Worm (Caenorhabditis elegans) whole organism, young adult: ENCODE measurements around the gene F40F8.3.
A peak's percentile ranks its signal among the peaks of the same experiment; 100 is the strongest.

ENCODE experiments used
- B0035.1 ChIP-seq: sonication (generic microtip); optimal IDR thresholded peaks from 2 replicates; lab custom pipeline; 2016; ENCODE audit warnings: missing genetic modification characterization, mild to moderate bottlenecking, missing compliant biosample characterization, missing genotype, missing genetic modification reagents
- C06A6.2 ChIP-seq: fragments of 200-800 bp; sonication (Bioruptor generic); conservative IDR thresholded peaks from 2 replicates; pipeline ENCODE4 v1.3.6; 2022; ENCODE audit warnings: missing genetic modification characterization, missing compliant biosample characterization
- F33H1.4 ChIP-seq: fragments of 200-800 bp; sonication (Bioruptor generic); IDR thresholded peaks from 2 replicates; pipeline ENCODE4 v1.3.6; 2022; ENCODE audit warnings: missing genetic modification reagents, missing genetic modification characterization, missing compliant biosample characterization
- F37B4.10 ChIP-seq: fragments of 200-800 bp; sonication (Bioruptor generic); IDR thresholded peaks from 2 replicates; pipeline ENCODE4 v1.3.6; 2022; ENCODE audit warnings: missing genetic modification characterization, missing compliant biosample characterization
- F49E8.2 ChIP-seq: sonication (generic microtip); optimal IDR thresholded peaks from 3 replicates; lab custom pipeline; 2017; ENCODE audit warnings: missing genetic modification characterization, mild to moderate bottlenecking, missing compliant biosample characterization, antibody characterized with exemption, moderate library complexity; ENCODE audit not compliant: insufficient read depth
- K11D2.4 ChIP-seq: fragments of 200-800 bp; sonication (Bioruptor generic); IDR thresholded peaks from 2 replicates; pipeline ENCODE4 v1.3.6; 2022; ENCODE audit warnings: missing genetic modification reagents, missing genetic modification characterization, missing compliant biosample characterization
- T26A5.8 ChIP-seq: sonication (generic microtip); optimal IDR thresholded peaks from 2 replicates; lab custom pipeline; 2016; ENCODE audit warnings: missing genetic modification characterization, missing compliant biosample characterization
- Y95B8A.8 ChIP-seq: fragments of 200-800 bp; sonication (Bioruptor generic); IDR thresholded peaks from 2 replicates; pipeline ENCODE4 v1.3.6; 2022; ENCODE audit warnings: missing genetic modification reagents, missing genetic modification characterization, missing compliant biosample characterization
- ZK185.1 ChIP-seq: sonication (generic microtip); optimal IDR thresholded peaks from 2 replicates; lab custom pipeline; 2016; ENCODE audit warnings: mild to moderate bottlenecking, missing genetic modification characterization, missing compliant biosample characterization; ENCODE audit not compliant: poor library complexity, severe bottlenecking
- ama-1 ChIP-seq, 3 experiments: fragments of 150-350 bp in 1 of 3; sonication (generic microtip) in 2 of 3; optimal IDR thresholded peaks; 2 replicates each; lab custom pipeline; 2014 to 2018; ENCODE audit warnings: missing biosample characterization in 2 of 3, missing genetic modification characterization in 2 of 3, missing genetic modification reagents in 2 of 3
- aptf-3 ChIP-seq: fragments of 200-800 bp; sonication (Bioruptor generic); IDR thresholded peaks from 2 replicates; pipeline ENCODE4 v1.3.6; 2022; ENCODE audit warnings: missing genetic modification characterization, missing compliant biosample characterization
- attf-5 ChIP-seq: fragments of 200-800 bp; sonication (Bioruptor generic); optimal IDR thresholded peaks from 2 replicates; lab custom pipeline; 2018; ENCODE audit warnings: mild to moderate bottlenecking, missing genetic modification characterization, missing compliant biosample characterization
- bed-2 ChIP-seq: fragments of 200-800 bp; sonication (Bioruptor generic); IDR thresholded peaks from 2 replicates; pipeline ENCODE4 v1.3.6; 2022; ENCODE audit warnings: missing genetic modification reagents, missing genetic modification characterization, missing compliant biosample characterization
- cebp-1 ChIP-seq, 2 experiments: fragments of 200-800 bp in 1 of 2; sonication (Bioruptor generic) in 1 of 2; sonication (generic microtip) in 1 of 2; IDR thresholded peaks in 1 of 2; optimal IDR thresholded peaks in 1 of 2; 2 replicates each; pipeline versions ENCODE4 v1.3.6 to Lab custom; 2017 to 2022; ENCODE audit warnings: missing compliant biosample characterization in 2 of 2, missing genetic modification characterization in 2 of 2, mild to moderate bottlenecking in 1 of 2, missing genetic modification reagents in 1 of 2, moderate library complexity in 1 of 2
- ceh-79 ChIP-seq: sonication (generic microtip); optimal IDR thresholded peaks from 2 replicates; lab custom pipeline; 2017; ENCODE audit warnings: mild to moderate bottlenecking, missing genetic modification characterization, missing compliant biosample characterization
- ceh-91 ChIP-seq: fragments of 200-800 bp; sonication (Bioruptor generic); IDR thresholded peaks from 2 replicates; pipeline ENCODE4 v1.3.6; 2022; ENCODE audit warnings: missing genetic modification reagents, missing genetic modification characterization, missing compliant biosample characterization
- dpl-1 ChIP-seq: fragments of 150-350 bp; optimal IDR thresholded peaks from 2 replicates; lab custom pipeline; 2014; ENCODE audit warnings: missing biosample characterization, missing genetic modification reagents, missing genetic modification characterization
- egrh-3 ChIP-seq: fragments of 200-800 bp; sonication (Bioruptor generic); IDR thresholded peaks from 2 replicates; pipeline ENCODE4 v1.3.6; 2022; ENCODE audit warnings: missing genetic modification reagents, missing genetic modification characterization, missing compliant biosample characterization
- ekl-4 ChIP-seq: fragments of 200-800 bp; sonication (Bioruptor generic); IDR thresholded peaks from 2 replicates; pipeline ENCODE4 v1.3.6; 2022; ENCODE audit warnings: missing genetic modification reagents, missing genetic modification characterization, missing compliant biosample characterization
- him-1 ChIP-seq: sonication (generic microtip); optimal IDR thresholded peaks from 2 replicates; lab custom pipeline; 2016; ENCODE audit warnings: missing genotype, missing genetic modification reagents, missing genetic modification characterization, missing compliant biosample characterization
- hmg-1.2 ChIP-seq: fragments of 200-800 bp; sonication (Bioruptor generic); IDR thresholded peaks from 2 replicates; pipeline ENCODE4 v1.3.6; 2022; ENCODE audit warnings: missing genetic modification reagents, missing genetic modification characterization, missing compliant biosample characterization
- hmg-20 ChIP-seq: fragments of 200-800 bp; sonication (Bioruptor generic); IDR thresholded peaks from 2 replicates; pipeline ENCODE4 v1.3.6; 2022; ENCODE audit warnings: missing genetic modification reagents, missing genetic modification characterization, missing compliant biosample characterization
- lag-1 ChIP-seq: fragments of 200-800 bp; sonication (Bioruptor generic); IDR thresholded peaks from 2 replicates; pipeline ENCODE4 v1.3.6; 2022; ENCODE audit warnings: missing genetic modification reagents, missing genetic modification characterization, missing compliant biosample characterization
- let-526 ChIP-seq: fragments of 200-800 bp; sonication (Bioruptor generic); IDR thresholded peaks from 2 replicates; pipeline ENCODE4 v1.3.6; 2022; ENCODE audit warnings: missing genetic modification reagents, missing genetic modification characterization, missing compliant biosample characterization
- let-607 ChIP-seq, 2 experiments: fragments of 200-800 bp in 1 of 2; sonication (Bioruptor generic) in 1 of 2; sonication (generic microtip) in 1 of 2; optimal IDR thresholded peaks; 2 replicates each; lab custom pipeline; 2016 to 2018; ENCODE audit warnings: mild to moderate bottlenecking in 2 of 2, missing compliant biosample characterization in 2 of 2, missing genetic modification characterization in 2 of 2, moderate library complexity in 2 of 2, missing genotype in 1 of 2
- lin-26 ChIP-seq: fragments of 200-800 bp; sonication (Bioruptor generic); IDR thresholded peaks from 2 replicates; pipeline ENCODE4 v1.3.6; 2022; ENCODE audit warnings: missing genetic modification reagents, missing genetic modification characterization, missing compliant biosample characterization
- lin-54 ChIP-seq: fragments of 200-800 bp; sonication (Bioruptor generic); optimal IDR thresholded peaks from 2 replicates; lab custom pipeline; 2018; ENCODE audit warnings: mild to moderate bottlenecking, missing genetic modification characterization, missing compliant biosample characterization
- lir-1 ChIP-seq: fragments of 200-800 bp; sonication (Bioruptor generic); conservative IDR thresholded peaks from 2 replicates; pipeline ENCODE4 v1.3.6; 2022; ENCODE audit warnings: missing genetic modification reagents, missing genetic modification characterization, missing compliant biosample characterization
- lsy-27 ChIP-seq: sonication (generic microtip); optimal IDR thresholded peaks from 2 replicates; lab custom pipeline; 2017; ENCODE audit warnings: missing genetic modification characterization, mild to moderate bottlenecking, missing compliant biosample characterization, antibody characterized with exemption, missing genotype, borderline replicate concordance; ENCODE audit not compliant: insufficient read depth
- madf-3 ChIP-seq: fragments of 200-800 bp; sonication (Bioruptor generic); IDR thresholded peaks from 2 replicates; pipeline ENCODE4 v1.3.6; 2022; ENCODE audit warnings: missing genetic modification reagents, missing genetic modification characterization, missing compliant biosample characterization
- mel-28 ChIP-seq: sonication (generic microtip); optimal IDR thresholded peaks from 2 replicates; lab custom pipeline; 2016; ENCODE audit warnings: borderline replicate concordance, mild to moderate bottlenecking, missing genetic modification characterization, missing compliant biosample characterization
- mes-4 ChIP-seq: sonication (generic microtip); optimal IDR thresholded peaks from 2 replicates; lab custom pipeline; 2016; ENCODE audit warnings: missing genotype, missing genetic modification characterization, missing compliant biosample characterization
- nhr-120 ChIP-seq: fragments of 200-800 bp; sonication (Bioruptor generic); IDR thresholded peaks from 2 replicates; pipeline ENCODE4 v1.3.6; 2022; ENCODE audit warnings: missing genetic modification characterization, missing compliant biosample characterization
- nhr-90 ChIP-seq: sonication (generic microtip); optimal IDR thresholded peaks from 2 replicates; lab custom pipeline; 2016; ENCODE audit warnings: missing genotype, mild to moderate bottlenecking, missing genetic modification characterization, missing compliant biosample characterization
- rcor-1 ChIP-seq: fragments of 200-800 bp; sonication (Bioruptor generic); IDR thresholded peaks from 2 replicates; pipeline ENCODE4 v1.3.6; 2022; ENCODE audit warnings: missing genetic modification reagents, missing genetic modification characterization, missing compliant biosample characterization
- sdz-38 ChIP-seq: sonication (generic microtip); optimal IDR thresholded peaks from 2 replicates; lab custom pipeline; 2016; ENCODE audit warnings: missing genotype, missing genetic modification characterization, missing compliant biosample characterization
- somi-1 ChIP-seq: fragments of 200-800 bp; sonication (Bioruptor generic); optimal IDR thresholded peaks from 2 replicates; lab custom pipeline; 2018; ENCODE audit warnings: mild to moderate bottlenecking, missing genetic modification characterization, missing compliant biosample characterization
- tbp1 ChIP-seq: fragments of 200-800 bp; sonication (Bioruptor generic); optimal IDR thresholded peaks from 2 replicates; lab custom pipeline; 2018; ENCODE audit warnings: mild to moderate bottlenecking, missing genetic modification characterization, missing compliant biosample characterization
- tbx-9 ChIP-seq: sonication (generic microtip); optimal IDR thresholded peaks from 2 replicates; lab custom pipeline; 2016; ENCODE audit warnings: borderline replicate concordance, missing genetic modification characterization, inconsistent platforms, missing compliant biosample characterization
- unc-62 ChIP-seq: fragments of 150-350 bp; optimal IDR thresholded peaks from 2 replicates; lab custom pipeline; 2014; ENCODE audit warnings: missing biosample characterization, missing genetic modification reagents, missing genetic modification characterization

F40F8.3 gene

ce11 chrII:11097154-11097887 is 31.8 kb upstream of the F40F8.3 start, which contains the start of the genes rpl-36.A and nuo-1 (continued):
- TF ChIP-seq dpl-1 (GFP tag; lab: Kevin White, UChicago): peak; percentile 22
- TF ChIP-seq lsy-27 (tag; lab: Kevin White, UChicago): no peak
- TF ChIP-seq hmg-20 (GFP tag; lab: Robert Waterston, UW): no peak
- 0 out of 2 replicates have a peak, but pooled peaks have one; percentile 19 for TF ChIP-seq rcor-1 (GFP tag; lab: Robert Waterston, UW)
- no peak for TF ChIP-seq egrh-3 (GFP tag; lab: Robert Waterston, UW)
- no peak for TF ChIP-seq mel-28 (tag; lab: Kevin White, UChicago)
- peak; percentile 47 for TF ChIP-seq tbp1 (GFP tag; lab: Kevin White, UChicago)
- peak; percentile 30 for TF ChIP-seq him-1
- TF ChIP-seq K11D2.4 (GFP tag; lab: Robert Waterston, UW): 0 out of 2 replicates have a peak, but pooled peaks have one; percentile 9
- TF ChIP-seq let-526 (GFP tag; lab: Robert Waterston, UW): no peak
- TF ChIP-seq ekl-4 (GFP tag; lab: Robert Waterston, UW): 0 out of 2 replicates have a peak, but pooled peaks have one; percentile 10
- no peak for TF ChIP-seq lag-1 (GFP tag; lab: Robert Waterston, UW)
- no peak for TF ChIP-seq Y95B8A.8
- no peak for TF ChIP-seq ceh-79 (tag; lab: Kevin White, UChicago)
- no peak for TF ChIP-seq let-607 (tag; optimal IDR thresholded peaks at IDR 0.05; lab: Kevin White, UChicago)
- no peak for TF ChIP-seq ama-1 (optimal IDR thresholded peaks at IDR 0.05; lab: Kevin White, UChicago)
- TF ChIP-seq ama-1 (GFP tag; optimal IDR thresholded peaks at IDR 0.05; lab: Kevin White, UChicago): no peak
- no peak for TF ChIP-seq cebp-1 (GFP tag; IDR thresholded peaks at IDR 0.05; lab: Robert Waterston, UW)
- TF ChIP-seq cebp-1 (tag; optimal IDR thresholded peaks at IDR 0.05; lab: Kevin White, UChicago): peak; percentile 49
- TF ChIP-seq lin-26 (GFP tag; lab: Robert Waterston, UW): no peak
- no peak for TF ChIP-seq somi-1
- no peak for TF ChIP-seq nhr-90 (tag; lab: Kevin White, UChicago)
- no peak for TF ChIP-seq tbx-9 (tag; lab: Kevin White, UChicago)
- no peak for TF ChIP-seq T26A5.8
- TF ChIP-seq sdz-38: no peak
- TF ChIP-seq hmg-1.2: peak; percentile 42; the same call in 1 of the 2 replicates
- no peak for TF ChIP-seq C06A6.2 (GFP tag; lab: Robert Waterston, UW)
- TF ChIP-seq madf-3: no peak
- no peak for TF ChIP-seq mes-4 (tag; lab: Kevin White, UChicago)
- no peak for TF ChIP-seq nhr-120 (GFP tag; lab: Robert Waterston, UW)
- peak; percentile 47 for TF ChIP-seq F49E8.2
- TF ChIP-seq ceh-91 (GFP tag; lab: Robert Waterston, UW): peak; percentile 65
- peak; percentile 89 for TF ChIP-seq attf-5 (GFP tag; lab: Kevin White, UChicago)
- TF ChIP-seq unc-62: peak; percentile 9
- peak; percentile 95 for TF ChIP-seq F33H1.4
- TF ChIP-seq ZK185.1: peak; percentile 50
- no peak for TF ChIP-seq bed-2 (GFP tag; lab: Robert Waterston, UW)
- TF ChIP-seq lir-1 (GFP tag; lab: Robert Waterston, UW): no peak
- no peak for TF ChIP-seq aptf-3 (GFP tag; lab: Robert Waterston, UW)
- TF ChIP-seq lin-54 (GFP tag; lab: Kevin White, UChicago): peak; percentile 73
- no peak for TF ChIP-seq B0035.1 (tag; lab: Kevin White, UChicago)
- no peak for TF ChIP-seq F37B4.10 (GFP tag; lab: Robert Waterston, UW)
